Worm (Caenorhabditis elegans) whole organism, L2 larva: ENCODE measurements around the gene Y73B6BL.289.
"Not testable (repeated sequence)": the region's sequence is repeated elsewhere in the genome, so short reads cannot be mapped to it uniquely, and the experiment has no call there.

Source experiments
- Y55F3AM.14 ChIP-seq: fragments of 200-800 bp; sonication (Bioruptor generic); optimal IDR thresholded peaks from 2 replicates; lab custom pipeline; 2018; ENCODE audit warnings: mild to moderate bottlenecking, missing genetic modification characterization, missing compliant biosample characterization
- ZK546.5 ChIP-seq: sonication (generic microtip); optimal IDR thresholded peaks from 2 replicates; lab custom pipeline; 2017; ENCODE audit warnings: missing biosample characterization, missing genetic modification characterization
- blmp-1 ChIP-seq: sonication (generic microtip); optimal IDR thresholded peaks from 2 replicates; lab custom pipeline; 2017; ENCODE audit warnings: missing genetic modification characterization, mild to moderate bottlenecking, missing compliant biosample characterization, antibody characterized with exemption, moderate library complexity; ENCODE audit not compliant: insufficient read depth
- ceh-16 ChIP-seq: fragments of 150-350 bp; optimal IDR thresholded peaks from 2 replicates; lab custom pipeline; 2014; ENCODE audit warnings: missing biosample characterization, missing genetic modification characterization
- ceh-82 ChIP-seq: fragments of 150-350 bp; optimal IDR thresholded peaks from 2 replicates; lab custom pipeline; 2014; ENCODE audit warnings: missing biosample characterization, missing genetic modification characterization
- crh-2 ChIP-seq: sonication (generic microtip); optimal IDR thresholded peaks from 2 replicates; lab custom pipeline; 2017; ENCODE audit warnings: missing biosample characterization, missing genetic modification characterization
- dmd-4 ChIP-seq: sonication (generic microtip); optimal IDR thresholded peaks from 2 replicates; lab custom pipeline; 2017; ENCODE audit warnings: missing biosample characterization, missing genetic modification characterization
- elt-3 ChIP-seq: sonication (generic microtip); optimal IDR thresholded peaks from 2 replicates; lab custom pipeline; 2017; ENCODE audit warnings: missing biosample characterization, missing genetic modification characterization
- fos-1 ChIP-seq: fragments of 150-350 bp; optimal IDR thresholded peaks from 2 replicates; lab custom pipeline; 2014; ENCODE audit warnings: missing biosample characterization, missing genetic modification characterization
- gmeb-1 ChIP-seq: fragments of 150-350 bp; optimal IDR thresholded peaks from 2 replicates; lab custom pipeline; 2014; ENCODE audit warnings: missing biosample characterization, missing genetic modification characterization
- lin-11 ChIP-seq: fragments of 150-350 bp; sonication (generic microtip); optimal IDR thresholded peaks from 2 replicates; lab custom pipeline; 2014; ENCODE audit warnings: missing biosample characterization, missing genetic modification characterization, inconsistent platforms, mixed read lengths
- lin-13 ChIP-seq: fragments of 150-350 bp; optimal IDR thresholded peaks from 2 replicates; lab custom pipeline; 2014; ENCODE audit warnings: missing biosample characterization, missing genetic modification reagents, missing genetic modification characterization
- lsy-2 ChIP-seq, 2 experiments: fragments of 150-350 bp in 1 of 2; sonication (generic microtip) in 1 of 2; optimal IDR thresholded peaks; 2 replicates each; lab custom pipeline; 2014 to 2017; ENCODE audit warnings: missing biosample characterization in 2 of 2, missing genetic modification characterization in 2 of 2
- mab-5 ChIP-seq: fragments of 150-350 bp; optimal IDR thresholded peaks from 2 replicates; lab custom pipeline; 2014; ENCODE audit warnings: missing biosample characterization, missing genetic modification characterization
- mbf-1 ChIP-seq: sonication (generic microtip); optimal IDR thresholded peaks from 2 replicates; lab custom pipeline; 2017; ENCODE audit warnings: missing biosample characterization, missing genetic modification characterization
- nhr-10 ChIP-seq: sonication (generic microtip); optimal IDR thresholded peaks from 2 replicates; lab custom pipeline; 2017; ENCODE audit warnings: missing biosample characterization, missing genetic modification characterization
- nhr-12 ChIP-seq: fragments of 150-350 bp; optimal IDR thresholded peaks from 2 replicates; lab custom pipeline; 2014; ENCODE audit warnings: missing biosample characterization, missing genetic modification characterization
- nhr-21 ChIP-seq: fragments of 150-350 bp; optimal IDR thresholded peaks from 2 replicates; lab custom pipeline; 2014; ENCODE audit warnings: missing biosample characterization, missing genetic modification characterization
- nhr-23 ChIP-seq: fragments of 150-350 bp; optimal IDR thresholded peaks from 2 replicates; lab custom pipeline; 2014; ENCODE audit warnings: missing biosample characterization, missing genetic modification reagents, missing genetic modification characterization
- nhr-237 ChIP-seq: fragments of 150-350 bp; optimal IDR thresholded peaks from 2 replicates; lab custom pipeline; 2014; ENCODE audit warnings: missing biosample characterization, missing genetic modification characterization
- nhr-77 ChIP-seq: fragments of 150-350 bp; optimal IDR thresholded peaks from 2 replicates; lab custom pipeline; 2014; ENCODE audit warnings: missing biosample characterization, missing genetic modification characterization
- peb-1 ChIP-seq: fragments of 150-350 bp; optimal IDR thresholded peaks from 2 replicates; lab custom pipeline; 2014; ENCODE audit warnings: missing biosample characterization, missing genetic modification characterization
- sem-4 ChIP-seq: fragments of 150-350 bp; optimal IDR thresholded peaks from 2 replicates; lab custom pipeline; 2014; ENCODE audit warnings: missing biosample characterization, missing genetic modification reagents, missing genetic modification characterization
- skn-1 ChIP-seq: sonication (generic microtip); optimal IDR thresholded peaks from 2 replicates; lab custom pipeline; 2017; ENCODE audit warnings: missing biosample characterization, missing genetic modification characterization
- sma-3 ChIP-seq: sonication (generic microtip); optimal IDR thresholded peaks from 2 replicates; lab custom pipeline; 2016; ENCODE audit warnings: missing genetic modification reagents, missing genetic modification characterization, missing compliant biosample characterization
- sma-9 ChIP-seq, 2 experiments: fragments of 150-350 bp in 1 of 2; sonication (generic microtip) in 1 of 2; optimal IDR thresholded peaks; 2 replicates each; lab custom pipeline; 2014 to 2016; ENCODE audit warnings: missing genetic modification characterization in 2 of 2, mild to moderate bottlenecking in 1 of 2, missing biosample characterization in 1 of 2, missing compliant biosample characterization in 1 of 2, missing genetic modification reagents in 1 of 2, moderate library complexity in 1 of 2
- snpc-4 ChIP-seq: fragments of 150-350 bp; optimal IDR thresholded peaks from 2 replicates; lab custom pipeline; 2014; ENCODE audit warnings: missing biosample characterization, missing genetic modification characterization
- unc-55 ChIP-seq: fragments of 150-350 bp; sonication (generic microtip); optimal IDR thresholded peaks from 3 replicates; lab custom pipeline; 2014; ENCODE audit warnings: missing biosample characterization, missing genetic modification reagents, missing genetic modification characterization
- unc-62 ChIP-seq: fragments of 150-350 bp; optimal IDR thresholded peaks from 2 replicates; lab custom pipeline; 2014; ENCODE audit warnings: missing biosample characterization, missing genetic modification reagents, missing genetic modification characterization
- zag-1 ChIP-seq: fragments of 150-350 bp; optimal IDR thresholded peaks from 2 replicates; lab custom pipeline; 2014; ENCODE audit warnings: missing biosample characterization, missing genetic modification characterization
- ztf-1 ChIP-seq: fragments of 200-800 bp; sonication (Bioruptor generic); conservative IDR thresholded peaks from 2 replicates; pipeline ENCODE4 v1.3.6; 2022; ENCODE audit warnings: missing genetic modification characterization, missing compliant biosample characterization

Y73B6BL.289 gene

ce11 chrIV:6347213-6347612, at the start of gene Y73B6BL.289:
TSS of gene Y73B6BL.289 (plus strand) at chrIV:6347513.
- not testable (repeated sequence) for TF ChIP-seq ZK546.5 (tag; lab: Kevin White, UChicago); unc-55 (GFP tag; lab: Kevin White, UChicago); nhr-21 (tag; lab: Kevin White, UChicago)
- TF ChIP-seq, all 48 proteins: peak for 0; not testable (repeated sequence) for 48

ce11 chrIV:6298253-6298652, 49.1 kb upstream of the Y73B6BL.289 start, which contains the start of gene srv-27:
TSS of gene srv-27 (minus strand) at chrIV:6298353.
- no peak for TF ChIP-seq mbf-1 (tag; lab: Kevin White, UChicago)
- no peak for TF ChIP-seq fos-1
- TF ChIP-seq snpc-4 (tag; lab: Kevin White, UChicago), result no peak
- no peak for TF ChIP-seq nhr-23
- TF ChIP-seq ZK546.5 (tag; lab: Kevin White, UChicago), result no peak
- no peak for TF ChIP-seq nhr-237 (tag; lab: Kevin White, UChicago)
- no peak for TF ChIP-seq nhr-77 (tag; lab: Kevin White, UChicago)
- TF ChIP-seq gmeb-1 (tag; lab: Kevin White, UChicago), result no peak
- no peak for TF ChIP-seq unc-55 (GFP tag; lab: Kevin White, UChicago)

ce11 chrIV:6299523-6299922, 47.8 kb upstream of the Y73B6BL.289 start:
- TF ChIP-seq nhr-21 (tag; lab: Kevin White, UChicago) (no peak), skn-1 (no peak), blmp-1 (tag; lab: Kevin White, UChicago) (no peak), dmd-4 (tag; lab: Kevin White, UChicago) (no peak), nhr-12 (tag; lab: Kevin White, UChicago) (no peak), nhr-10 (tag; lab: Kevin White, UChicago) (no peak)

ce11 chrIV:6301764-6302163, 45.5 kb upstream of the Y73B6BL.289 start, which contains the start of gene srv-26:
TSS of gene srv-26 (minus strand) at chrIV:6301864.
- TF ChIP-seq zag-1 (no peak), nhr-10 (tag; lab: Kevin White, UChicago) (no peak), peb-1 (tag; lab: Kevin White, UChicago) (no peak), skn-1 (no peak), nhr-21 (tag; lab: Kevin White, UChicago) (no peak), lsy-2 (tag; optimal IDR thresholded peaks at IDR 0.05; lab: Kevin White, UChicago) (no peak), Y55F3AM.14 (GFP tag; lab: Kevin White, UChicago) (no peak)

- no peak for TF ChIP-seq ceh-16
- TF ChIP-seq mbf-1 (tag; lab: Kevin White, UChicago), result no peak
- TF ChIP-seq blmp-1 (tag; lab: Kevin White, UChicago), result no peak
- TF ChIP-seq unc-62 (GFP tag; lab: Kevin White, UChicago), result no peak
- no peak for TF ChIP-seq nhr-21 (tag; lab: Kevin White, UChicago)
- no peak for TF ChIP-seq lin-13 (GFP tag; lab: Kevin White, UChicago)
- no peak for TF ChIP-seq sma-9 (GFP tag; optimal IDR thresholded peaks at IDR 0.05; lab: Kevin White, UChicago)
- no peak for TF ChIP-seq sma-9 (tag; optimal IDR thresholded peaks at IDR 0.05; lab: Kevin White, UChicago)
- no peak for TF ChIP-seq unc-55 (GFP tag; lab: Kevin White, UChicago)
- no peak for TF ChIP-seq sem-4 (tag; lab: Kevin White, UChicago)
- no peak for TF ChIP-seq ceh-82 (tag; lab: Kevin White, UChicago)
- TF ChIP-seq mab-5 (tag; lab: Kevin White, UChicago), result no peak
- no peak for TF ChIP-seq lin-11 (tag; lab: Kevin White, UChicago)
- no peak for TF ChIP-seq elt-3 (tag; lab: Kevin White, UChicago)
- TF ChIP-seq sma-3 (GFP tag; lab: Kevin White, UChicago), result no peak
- no peak for TF ChIP-seq nhr-23
- no peak for TF ChIP-seq ztf-1
- TF ChIP-seq crh-2 (tag; lab: Kevin White, UChicago), result no peak
- TF ChIP-seq, all 48 proteins: peak for 0
Observed at ce11 chrIV:6303642-6304041, 43.7 kb upstream of the Y73B6BL.289 start, which contains the start of gene srv-25. TSS of gene srv-25 (minus strand) at chrIV:6303742.

ce11 chrIV:6307439-6307838, 39.9 kb upstream of the Y73B6BL.289 start, which contains the start of gene csp-2:
TSS of gene csp-2 (plus strand) at chrIV:6307739.
- TF ChIP-seq Y55F3AM.14 (GFP tag; lab: Kevin White, UChicago) (no peak), crh-2 (tag; lab: Kevin White, UChicago) (no peak), dmd-4 (tag; lab: Kevin White, UChicago) (no peak), nhr-12 (tag; lab: Kevin White, UChicago) (no peak), nhr-237 (tag; lab: Kevin White, UChicago) (no peak), sma-9 (GFP tag; optimal IDR thresholded peaks at IDR 0.05; lab: Kevin White, UChicago) (no peak), sma-9 (tag; optimal IDR thresholded peaks at IDR 0.05; lab: Kevin White, UChicago) (no peak), lin-13 (GFP tag; lab: Kevin White, UChicago) (no peak)
